Worm (Caenorhabditis elegans) whole organism, late embryonic: ENCODE data around the gene T20D4.19.

Experiments
- ama-1 ChIP-seq: fragments of 150-350 bp; optimal IDR thresholded peaks from 2 replicates; lab custom pipeline; 2014
- ceh-34 ChIP-seq: sonication (generic microtip); optimal IDR thresholded peaks from 2 replicates; lab custom pipeline; 2016; ENCODE audit warnings: mild to moderate bottlenecking, missing genetic modification characterization, missing compliant biosample characterization
- dmd-4 ChIP-seq: sonication (generic microtip); optimal IDR thresholded peaks from 2 replicates; lab custom pipeline; 2016; ENCODE audit warnings: borderline replicate concordance, missing genetic modification characterization, missing compliant biosample characterization
- elt-2 ChIP-seq: sonication (generic microtip); optimal IDR thresholded peaks from 2 replicates; lab custom pipeline; 2016; ENCODE audit warnings: missing genetic modification reagents, missing genetic modification characterization, missing compliant biosample characterization
- elt-4 ChIP-seq: sonication (generic microtip); optimal IDR thresholded peaks from 2 replicates; lab custom pipeline; 2016; ENCODE audit warnings: missing genetic modification characterization, missing compliant biosample characterization
- ets-4 ChIP-seq: sonication (generic microtip); optimal IDR thresholded peaks from 2 replicates; lab custom pipeline; 2016; ENCODE audit warnings: missing genetic modification characterization, missing compliant biosample characterization
- fkh-6 ChIP-seq: sonication (generic microtip); optimal IDR thresholded peaks from 2 replicates; lab custom pipeline; 2016; ENCODE audit warnings: missing genetic modification characterization, missing compliant biosample characterization
- gmeb-2 ChIP-seq: sonication (generic microtip); optimal IDR thresholded peaks from 2 replicates; lab custom pipeline; 2016; ENCODE audit warnings: missing genetic modification characterization, inconsistent platforms, missing compliant biosample characterization
- odd-2 ChIP-seq: sonication (generic microtip); optimal IDR thresholded peaks from 2 replicates; lab custom pipeline; 2017; ENCODE audit warnings: antibody characterized with exemption, mild to moderate bottlenecking, missing genetic modification characterization, missing compliant biosample characterization
- pqm-1 ChIP-seq: sonication (generic microtip); optimal IDR thresholded peaks from 2 replicates; lab custom pipeline; 2016; ENCODE audit warnings: missing genetic modification characterization, missing compliant biosample characterization
- sdc-2 ChIP-seq: sonication (generic microtip); optimal IDR thresholded peaks from 2 replicates; lab custom pipeline; 2016; ENCODE audit warnings: missing genotype, missing genetic modification characterization, missing compliant biosample characterization
- tbx-2 ChIP-seq: sonication (generic microtip); optimal IDR thresholded peaks from 2 replicates; lab custom pipeline; 2016; ENCODE audit warnings: missing genetic modification characterization, missing compliant biosample characterization
- unc-42 ChIP-seq: sonication (generic microtip); optimal IDR thresholded peaks from 2 replicates; lab custom pipeline; 2016; ENCODE audit warnings: missing genotype, missing genetic modification characterization, missing compliant biosample characterization
- unc-86 ChIP-seq: sonication (generic microtip); optimal IDR thresholded peaks from 2 replicates; lab custom pipeline; 2016; ENCODE audit warnings: missing genetic modification characterization, missing compliant biosample characterization

- TF ChIP-seq fkh-6 (tag; lab: Kevin White, UChicago) = no peak
- TF ChIP-seq ceh-34 (tag; lab: Kevin White, UChicago) = no peak
- no peak for TF ChIP-seq elt-2
- no peak for TF ChIP-seq unc-86 (tag; lab: Kevin White, UChicago)
- TF ChIP-seq pqm-1 (tag; lab: Kevin White, UChicago) = no peak
- no peak for TF ChIP-seq unc-42 (tag; lab: Kevin White, UChicago)
- no peak for TF ChIP-seq gmeb-2
- no peak for TF ChIP-seq tbx-2 (tag; lab: Kevin White, UChicago)
- TF ChIP-seq ama-1 (lab: Kevin White, UChicago) = no peak
- no peak for TF ChIP-seq sdc-2 (tag; lab: Kevin White, UChicago)
- no peak for TF ChIP-seq odd-2
- TF ChIP-seq elt-4 (tag; lab: Kevin White, UChicago) = no peak
- TF ChIP-seq dmd-4 (tag; lab: Kevin White, UChicago) = no peak
- TF ChIP-seq ets-4 (tag; lab: Kevin White, UChicago) = no peak
Measured at ce11 chrV:3417928-3418327, 13.5 kb downstream of the T20D4.19 start, which contains the start of gene T20D4.3.
